Worm (Caenorhabditis elegans) whole organism, young adult: ENCODE results near the gene srlf-11.

ENCODE experiments used
- B0261.1 ChIP-seq: sonication (generic microtip); optimal IDR thresholded peaks from 2 replicates; lab custom pipeline; 2016; ENCODE audit warnings: mild to moderate bottlenecking, missing genetic modification characterization, moderate library complexity, missing compliant biosample characterization
- C17E4.6 ChIP-seq: fragments of 200-800 bp; sonication (Bioruptor generic); IDR thresholded peaks from 2 replicates; pipeline ENCODE4 v1.3.6; 2022; ENCODE audit warnings: missing genetic modification reagents, missing genetic modification characterization, missing compliant biosample characterization
- F10E7.11 ChIP-seq: sonication (generic microtip); optimal IDR thresholded peaks from 2 replicates; lab custom pipeline; 2017; ENCODE audit warnings: mild to moderate bottlenecking, missing genetic modification characterization, moderate library complexity, missing compliant biosample characterization
- F23B12.7 ChIP-seq: sonication (generic microtip); optimal IDR thresholded peaks from 2 replicates; lab custom pipeline; 2017; ENCODE audit warnings: missing genetic modification characterization, mild to moderate bottlenecking, missing compliant biosample characterization, antibody characterized with exemption, moderate library complexity; ENCODE audit not compliant: insufficient read depth
- F37B4.10 ChIP-seq: fragments of 200-800 bp; sonication (Bioruptor generic); IDR thresholded peaks from 2 replicates; pipeline ENCODE4 v1.3.6; 2022; ENCODE audit warnings: missing genetic modification characterization, missing compliant biosample characterization
- F55B11.4 ChIP-seq: sonication (generic microtip); optimal IDR thresholded peaks from 2 replicates; lab custom pipeline; 2016; ENCODE audit warnings: missing compliant biosample characterization, missing genetic modification characterization, borderline replicate concordance; ENCODE audit not compliant: insufficient read depth
- F57A8.1 ChIP-seq: fragments of 200-800 bp; sonication (Bioruptor generic); optimal IDR thresholded peaks from 2 replicates; lab custom pipeline; 2018; ENCODE audit warnings: mild to moderate bottlenecking, missing genetic modification characterization, moderate library complexity, missing compliant biosample characterization
- K11D2.4 ChIP-seq: fragments of 200-800 bp; sonication (Bioruptor generic); IDR thresholded peaks from 2 replicates; pipeline ENCODE4 v1.3.6; 2022; ENCODE audit warnings: missing genetic modification reagents, missing genetic modification characterization, missing compliant biosample characterization
- T26A5.8 ChIP-seq: sonication (generic microtip); optimal IDR thresholded peaks from 2 replicates; lab custom pipeline; 2016; ENCODE audit warnings: missing genetic modification characterization, missing compliant biosample characterization
- Y67H2A.10 ChIP-seq: fragments of 200-800 bp; sonication (Bioruptor generic); conservative IDR thresholded peaks from 2 replicates; pipeline ENCODE4 v1.3.6; 2022; ENCODE audit warnings: missing genetic modification reagents, missing genetic modification characterization, missing compliant biosample characterization
- aptf-3 ChIP-seq: fragments of 200-800 bp; sonication (Bioruptor generic); IDR thresholded peaks from 2 replicates; pipeline ENCODE4 v1.3.6; 2022; ENCODE audit warnings: missing genetic modification characterization, missing compliant biosample characterization
- attf-3 ChIP-seq: fragments of 200-800 bp; sonication (Bioruptor generic); conservative IDR thresholded peaks from 2 replicates; pipeline ENCODE4 v1.3.6; 2022; ENCODE audit warnings: missing genetic modification reagents, missing genetic modification characterization, missing compliant biosample characterization
- bed-1 ChIP-seq: fragments of 200-800 bp; sonication (Bioruptor generic); IDR thresholded peaks from 2 replicates; pipeline ENCODE4 v1.3.6; 2022; ENCODE audit warnings: missing genetic modification reagents, missing genetic modification characterization, missing compliant biosample characterization
- ceh-27 ChIP-seq: fragments of 200-800 bp; sonication (Bioruptor generic); optimal IDR thresholded peaks from 2 replicates; lab custom pipeline; 2018; ENCODE audit warnings: mild to moderate bottlenecking, missing genetic modification characterization, moderate library complexity, missing compliant biosample characterization
- ceh-40 ChIP-seq: fragments of 200-800 bp; sonication (Bioruptor generic); IDR thresholded peaks from 2 replicates; pipeline ENCODE4 v1.3.6; 2022; ENCODE audit warnings: missing genetic modification characterization, missing compliant biosample characterization
- dpl-1 ChIP-seq: fragments of 150-350 bp; optimal IDR thresholded peaks from 2 replicates; lab custom pipeline; 2014; ENCODE audit warnings: missing biosample characterization, missing genetic modification reagents, missing genetic modification characterization
- egl-44 ChIP-seq: fragments of 200-800 bp; sonication (Bioruptor generic); IDR thresholded peaks from 2 replicates; pipeline ENCODE4 v1.3.6; 2022; ENCODE audit warnings: missing genetic modification reagents, missing genetic modification characterization, missing compliant biosample characterization
- fkh-3 ChIP-seq: sonication (generic microtip); optimal IDR thresholded peaks from 2 replicates; lab custom pipeline; 2016; ENCODE audit warnings: mild to moderate bottlenecking, missing genetic modification characterization, missing compliant biosample characterization
- hsf-1 ChIP-seq: fragments of 200-800 bp; sonication (Bioruptor generic); IDR thresholded peaks from 2 replicates; pipeline ENCODE4 v1.3.6; 2022; ENCODE audit warnings: missing genetic modification reagents, missing genetic modification characterization, missing compliant biosample characterization
- lin-35 ChIP-seq, 3 experiments: fragments of 150-350 bp in 2 of 3; sonication (generic microtip) in 1 of 3; optimal IDR thresholded peaks; 2 replicates each; lab custom pipeline; 2014 to 2018; ENCODE audit warnings: missing biosample characterization in 3 of 3, missing genetic modification characterization in 3 of 3, missing genetic modification reagents in 3 of 3
- madf-3 ChIP-seq: fragments of 200-800 bp; sonication (Bioruptor generic); IDR thresholded peaks from 2 replicates; pipeline ENCODE4 v1.3.6; 2022; ENCODE audit warnings: missing genetic modification reagents, missing genetic modification characterization, missing compliant biosample characterization
- madf-6 ChIP-seq: fragments of 200-800 bp; sonication (Bioruptor generic); IDR thresholded peaks from 2 replicates; pipeline ENCODE4 v1.3.6; 2022; ENCODE audit warnings: missing genetic modification reagents, missing genetic modification characterization, missing compliant biosample characterization
- mcd-1 ChIP-seq: fragments of 200-800 bp; sonication (Bioruptor generic); IDR thresholded peaks from 2 replicates; pipeline ENCODE4 v1.3.6; 2022; ENCODE audit warnings: missing genetic modification reagents, missing genetic modification characterization, missing compliant biosample characterization
- mel-28 ChIP-seq: sonication (generic microtip); optimal IDR thresholded peaks from 2 replicates; lab custom pipeline; 2016; ENCODE audit warnings: borderline replicate concordance, mild to moderate bottlenecking, missing genetic modification characterization, missing compliant biosample characterization
- mxl-1 ChIP-seq: sonication (generic microtip); optimal IDR thresholded peaks from 2 replicates; lab custom pipeline; 2016; ENCODE audit warnings: missing genetic modification characterization, missing compliant biosample characterization
- nfya-2 ChIP-seq: fragments of 200-800 bp; sonication (Bioruptor generic); IDR thresholded peaks from 2 replicates; pipeline ENCODE4 v1.3.6; 2022; ENCODE audit warnings: missing genetic modification reagents, missing genetic modification characterization, missing compliant biosample characterization
- nhr-120 ChIP-seq: fragments of 200-800 bp; sonication (Bioruptor generic); IDR thresholded peaks from 2 replicates; pipeline ENCODE4 v1.3.6; 2022; ENCODE audit warnings: missing genetic modification characterization, missing compliant biosample characterization
- nhr-179 ChIP-seq: sonication (generic microtip); optimal IDR thresholded peaks from 2 replicates; lab custom pipeline; 2016; ENCODE audit warnings: mild to moderate bottlenecking, missing genetic modification characterization, missing compliant biosample characterization
- nhr-80 ChIP-seq: sonication (generic microtip); optimal IDR thresholded peaks from 2 replicates; lab custom pipeline; 2016; ENCODE audit warnings: missing genetic modification characterization, missing compliant biosample characterization
- rcor-1 ChIP-seq: fragments of 200-800 bp; sonication (Bioruptor generic); IDR thresholded peaks from 2 replicates; pipeline ENCODE4 v1.3.6; 2022; ENCODE audit warnings: missing genetic modification reagents, missing genetic modification characterization, missing compliant biosample characterization
- rec-8 ChIP-seq, 2 experiments: sonication (generic microtip); optimal IDR thresholded peaks; 2 replicates each; lab custom pipeline; 2016; ENCODE audit warnings: mild to moderate bottlenecking in 2 of 2, missing genetic modification characterization in 2 of 2, missing genetic modification reagents in 2 of 2, missing genotype in 2 of 2, missing biosample characterization in 1 of 2, missing compliant biosample characterization in 1 of 2, moderate library complexity in 1 of 2
- sdz-38 ChIP-seq: sonication (generic microtip); optimal IDR thresholded peaks from 2 replicates; lab custom pipeline; 2016; ENCODE audit warnings: missing genotype, missing genetic modification characterization, missing compliant biosample characterization
- sea-2 ChIP-seq: fragments of 200-800 bp; sonication (Bioruptor generic); IDR thresholded peaks from 2 replicates; pipeline ENCODE4 v1.3.6; 2022; ENCODE audit warnings: missing genetic modification characterization, missing compliant biosample characterization
- snpc-4 ChIP-seq, 5 experiments: fragments of 150-350 bp in 1 of 5; sonication (generic microtip) in 4 of 5; optimal IDR thresholded peaks; 2 replicates each; lab custom pipeline; 2014 to 2018; ENCODE audit warnings: missing genetic modification characterization in 5 of 5, missing biosample characterization in 3 of 5, antibody characterized with exemption in 2 of 5, mild to moderate bottlenecking in 2 of 5, missing compliant biosample characterization in 2 of 5, missing genotype in 2 of 5, moderate library complexity in 2 of 5, missing genetic modification reagents in 1 of 5
- unc-130 ChIP-seq: sonication (generic microtip); optimal IDR thresholded peaks from 2 replicates; lab custom pipeline; 2016; ENCODE audit warnings: missing genetic modification reagents, missing genetic modification characterization, missing compliant biosample characterization
- ztf-28 ChIP-seq: fragments of 200-800 bp; sonication (Bioruptor generic); IDR thresholded peaks from 2 replicates; pipeline ENCODE4 v1.3.6; 2022; ENCODE audit warnings: missing genetic modification reagents, missing genetic modification characterization, missing compliant biosample characterization

The srlf-11 gene

ce11 chrIV:10918877-10919560, 33.2 kb upstream of the srlf-11 start (continued):
- peak in 1 of 3 experiments; percentile 28 for TF ChIP-seq lin-35 (GFP tag; optimal IDR thresholded peaks at IDR 0.05; lab: Kevin White, UChicago)
- TF ChIP-seq madf-3 (GFP tag; lab: Robert Waterston, UW): no peak
- no peak for TF ChIP-seq ztf-28
- no peak for TF ChIP-seq mel-28
- TF ChIP-seq nhr-179 (tag; lab: Kevin White, UChicago): no peak
- TF ChIP-seq F10E7.11 (tag; lab: Kevin White, UChicago): no peak
- TF ChIP-seq Y67H2A.10: no peak
- no peak for TF ChIP-seq nfya-2 (GFP tag; lab: Robert Waterston, UW)
- no peak for TF ChIP-seq snpc-4 (GFP tag; optimal IDR thresholded peaks at IDR 0.05; lab: Kevin White, UChicago)
- peak in 3 of 4 experiments; percentile 29 to 65 (median 39) for TF ChIP-seq snpc-4 (tag; optimal IDR thresholded peaks at IDR 0.05; lab: Kevin White, UChicago)
- TF ChIP-seq mxl-1 (tag; lab: Kevin White, UChicago): no peak
- no peak for TF ChIP-seq sea-2
- no peak for TF ChIP-seq F23B12.7 (tag; lab: Kevin White, UChicago)
- TF ChIP-seq rcor-1 (GFP tag; lab: Robert Waterston, UW): no peak
- TF ChIP-seq sdz-38 (tag; lab: Kevin White, UChicago): no peak
- TF ChIP-seq attf-3 (GFP tag; lab: Robert Waterston, UW): 0 out of 2 replicates have a peak, but pooled peaks have one; percentile 20
- no peak for TF ChIP-seq C17E4.6 (GFP tag; lab: Robert Waterston, UW)
- TF ChIP-seq unc-130 (GFP tag; lab: Kevin White, UChicago): no peak
- no peak for TF ChIP-seq aptf-3 (GFP tag; lab: Robert Waterston, UW)
- TF ChIP-seq fkh-3 (tag; lab: Kevin White, UChicago): no peak
- no peak for TF ChIP-seq ceh-40 (GFP tag; lab: Robert Waterston, UW)
- no peak for TF ChIP-seq hsf-1 (GFP tag; lab: Robert Waterston, UW)
- TF ChIP-seq bed-1: no peak
- TF ChIP-seq T26A5.8: no peak
- peak; percentile 87 for TF ChIP-seq ceh-27
- TF ChIP-seq egl-44 (GFP tag; lab: Robert Waterston, UW): no peak
- TF ChIP-seq B0261.1 (tag; lab: Kevin White, UChicago): no peak
- TF ChIP-seq F57A8.1 (GFP tag; lab: Kevin White, UChicago): no peak
- 0 out of 2 replicates have a peak, but pooled peaks have one; percentile 33 for TF ChIP-seq K11D2.4 (GFP tag; lab: Robert Waterston, UW)
- TF ChIP-seq rec-8 (tag; optimal IDR thresholded peaks at IDR 0.05; lab: Kevin White, UChicago): no peak
- no peak for TF ChIP-seq dpl-1 (GFP tag; lab: Kevin White, UChicago)

DNA sequence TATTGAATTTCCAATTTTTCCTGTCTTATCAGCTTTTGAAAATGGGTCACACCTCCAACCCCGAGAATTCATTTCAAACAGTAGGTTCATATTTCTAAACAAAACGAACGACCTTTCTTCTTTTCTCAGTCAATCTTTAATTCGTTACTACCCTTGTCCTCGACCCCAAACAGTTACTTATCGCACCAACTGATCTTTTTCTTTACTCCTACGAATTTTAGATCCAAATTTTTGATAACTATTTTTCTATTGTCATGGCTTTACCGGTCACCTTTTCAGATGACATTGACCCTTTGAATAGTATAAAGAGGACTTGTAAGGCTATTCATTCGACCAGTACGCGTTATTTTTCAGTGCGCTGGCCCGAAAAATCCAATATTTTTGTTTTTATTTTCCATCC, 30.3 kb upstream of the srlf-11 start:
- no peak for TF ChIP-seq madf-6 (GFP tag; lab: Robert Waterston, UW)
- no peak for TF ChIP-seq F37B4.10 (GFP tag; lab: Robert Waterston, UW)
- TF ChIP-seq nhr-120 (GFP tag; lab: Robert Waterston, UW): no peak
- TF ChIP-seq F55B11.4: no peak

ce11 chrIV:10915388-10915787, 29.6 kb upstream of the srlf-11 start, which contains the start of gene ZK593.3:
Gene ZK593.3 (plus strand): TSS chrIV:10915688.
- no peak for TF ChIP-seq mcd-1 (GFP tag; lab: Robert Waterston, UW)
- peak; percentile 4 for TF ChIP-seq nhr-80
